Worm (Caenorhabditis elegans) whole organism, L1 larva: ENCODE results near the gene nyn-3.

Experiments used
- dsc-1 ChIP-seq: sonication (generic microtip); optimal IDR thresholded peaks from 2 replicates; lab custom pipeline; 2016; ENCODE audit warnings: mild to moderate bottlenecking, missing genetic modification characterization, missing compliant biosample characterization
- sup-37 ChIP-seq: fragments of 200-800 bp; sonication (Bioruptor generic); optimal IDR thresholded peaks from 2 replicates; lab custom pipeline; 2018; ENCODE audit warnings: mild to moderate bottlenecking, missing genetic modification characterization, missing compliant biosample characterization

ce11 chrII:6283074-6283473 lies 9.4 kb downstream of the nyn-3 start, which contains the start of gene F13H8.1:
- TF ChIP-seq sup-37 (GFP tag; lab: Kevin White, UChicago), result no peak
- TF ChIP-seq dsc-1 (tag; lab: Kevin White, UChicago), result no peak
